Worm (Caenorhabditis elegans): ENCODE measurements around the gene col-132.

DNA sequence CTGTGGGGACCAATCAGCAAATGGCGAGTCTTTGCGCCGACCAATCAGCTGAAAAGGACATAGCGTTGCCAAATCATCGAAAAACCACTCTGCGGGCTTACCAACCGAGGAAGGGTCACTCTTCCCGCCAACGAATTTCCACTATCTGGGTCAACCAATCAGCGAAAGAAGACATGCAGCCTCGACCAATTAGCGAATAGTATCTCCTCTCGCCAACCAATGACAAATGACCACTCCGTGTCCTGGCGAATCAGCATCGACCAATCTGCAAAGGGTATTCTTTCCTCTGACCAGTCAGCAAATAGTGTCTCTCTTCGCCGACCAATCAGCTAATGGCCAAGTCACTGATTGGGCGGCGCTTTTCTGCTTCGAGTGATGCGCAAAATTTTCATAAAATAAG is 49.4 kb downstream of the col-132 start:
- TF ChIP-seq mep-1 (tag; optimal IDR thresholded peaks at IDR 0.05) (no peak), ama-1 (optimal IDR thresholded peaks at IDR 0.05) (no peak), aly-2 (tag; optimal IDR thresholded peaks at IDR 0.05) (no peak), snpc-4 (tag; optimal IDR thresholded peaks at IDR 0.05) (no peak), ztf-11 (tag; optimal IDR thresholded peaks at IDR 0.05) (no peak), unc-130 (tag; optimal IDR thresholded peaks at IDR 0.05) (no peak), nhr-12 (tag; optimal IDR thresholded peaks at IDR 0.05) (no peak), egl-27 (tag; optimal IDR thresholded peaks at IDR 0.05) (no peak), mdl-1 (tag; optimal IDR thresholded peaks at IDR 0.05) (no peak), lin-35 (GFP tag; optimal IDR thresholded peaks at IDR 0.05) (no peak), ceh-82 (tag; optimal IDR thresholded peaks at IDR 0.05) (no peak), zag-1 (tag; optimal IDR thresholded peaks at IDR 0.05) (no peak), sup-37 (GFP tag; optimal IDR thresholded peaks at IDR 0.05) (no peak), ces-1 (GFP tag; optimal IDR thresholded peaks at IDR 0.05) (no peak)
